Fruit fly (Drosophila melanogaster): ENCODE data around the gene CG34007.

CG34007 gene

DNA sequence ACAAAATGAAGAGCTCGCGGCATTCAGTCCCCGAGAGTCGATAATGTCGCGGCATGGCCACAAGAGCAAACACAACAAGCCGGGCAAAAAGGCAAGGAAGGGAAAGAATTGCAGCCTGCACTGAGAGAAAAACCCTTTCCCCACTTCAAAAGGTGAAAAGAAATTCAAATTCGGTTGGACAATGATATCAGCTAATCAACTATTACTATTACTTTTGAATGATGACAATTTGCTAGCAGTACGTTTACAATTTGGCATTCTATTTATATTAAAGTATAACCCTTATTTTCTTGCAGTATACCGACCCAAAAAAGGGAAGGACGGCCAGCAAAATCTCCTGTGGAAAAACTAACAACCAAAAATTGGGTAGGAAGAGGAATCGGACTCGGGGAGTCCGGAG, 32.2 kb downstream of the CG34007 start (continued):
- TF ChIP-seq nom (GFP tag; optimal IDR thresholded peaks at IDR 0.05) (no peak), stc (GFP tag; IDR thresholded peaks at IDR 0.05) (0 out of 2 replicates have a peak, but pooled peaks have one; percentile 13), Blimp-1 (GFP tag; optimal IDR thresholded peaks at IDR 0.05) (peak; percentile 55), CG2889 (GFP tag; IDR thresholded peaks at IDR 0.05) (peak; percentile 35; the same call in 1 of the 3 replicates), knrl (GFP tag; IDR thresholded peaks at IDR 0.05; ENCODE audit: partially characterized antibody) (no peak), pb (GFP tag; optimal IDR thresholded peaks at IDR 0.05) (no peak), cad (GFP tag; optimal IDR thresholded peaks at IDR 0.05) (no peak), H2.0 (GFP tag; IDR thresholded peaks at IDR 0.05) (no peak), CG4707 (GFP tag; optimal IDR thresholded peaks at IDR 0.05) (peak; percentile 42), Optix (GFP tag; IDR thresholded peaks at IDR 0.05) (peak; percentile 45; the same call in 1 of the 3 replicates), peb (GFP tag; IDR thresholded peaks at IDR 0.05) (no peak), CG8478 (optimal IDR thresholded peaks at IDR 0.05) (no peak), br (optimal IDR thresholded peaks at IDR 0.05) (no peak), Opbp (GFP tag; IDR thresholded peaks at IDR 0.05; ENCODE audit: partially characterized antibody) (no peak), sd (tag; optimal IDR thresholded peaks at IDR 0.05) (peak; percentile 9), CG12942 (GFP tag; optimal IDR thresholded peaks at IDR 0.05) (peak; percentile 43), danr (GFP tag; IDR thresholded peaks at IDR 0.05) (no peak), Hand (GFP tag; optimal IDR thresholded peaks at IDR 0.05) (peak; percentile 73), CG10267 (tag; optimal IDR thresholded peaks at IDR 0.05) (peak; percentile 43), usp (GFP tag; optimal IDR thresholded peaks at IDR 0.05) (no peak), CG33557 (GFP tag; optimal IDR thresholded peaks at IDR 0.05) (no peak), CG5180 (GFP tag; optimal IDR thresholded peaks at IDR 0.05) (peak; percentile 22), ac (GFP tag; optimal IDR thresholded peaks at IDR 0.05) (no peak), Sry-β (GFP tag; optimal IDR thresholded peaks at IDR 0.05) (no peak), bigmax (GFP tag; optimal IDR thresholded peaks at IDR 0.05) (no peak), CG4854 (GFP tag; optimal IDR thresholded peaks at IDR 0.05) (no peak), CG9876 (GFP tag; optimal IDR thresholded peaks at IDR 0.05) (no peak), insv (GFP tag; optimal IDR thresholded peaks at IDR 0.05) (no peak), kni (GFP tag; optimal IDR thresholded peaks at IDR 0.05) (no peak), CG14050 (GFP tag; IDR thresholded peaks at IDR 0.05) (peak; percentile 46; the same call in 2 of the 3 replicates), Deaf1 (tag; optimal IDR thresholded peaks at IDR 0.05) (peak; percentile 31), HLH4C (GFP tag; IDR thresholded peaks at IDR 0.05; ENCODE audit: partially characterized antibody) (no peak), bcd (GFP tag; optimal IDR thresholded peaks at IDR 0.05) (peak; percentile 23), CG3407 (GFP tag; optimal IDR thresholded peaks at IDR 0.05) (peak; percentile 37), CG6654 (GFP tag; optimal IDR thresholded peaks at IDR 0.05) (no peak), ato (GFP tag; IDR thresholded peaks at IDR 0.05; ENCODE audit: partially characterized antibody) (no peak), gfzf (GFP tag; optimal IDR thresholded peaks at IDR 0.05) (no peak), CG9215 (GFP tag; IDR thresholded peaks at IDR 0.05) (0 out of 2 replicates have a peak, but pooled peaks have one; percentile 32), CG10959 (GFP tag; IDR thresholded peaks at IDR 0.05) (no peak), CG8359 (GFP tag; optimal IDR thresholded peaks at IDR 0.05; ENCODE audit: borderline replicate concordance) (no peak), CG9437 (GFP tag; optimal IDR thresholded peaks at IDR 0.05) (peak; percentile 15), Mes4 (GFP tag; optimal IDR thresholded peaks at IDR 0.05) (peak; percentile 46), phol (tag; optimal IDR thresholded peaks at IDR 0.05) (peak; percentile 58), Bgb (GFP tag; IDR thresholded peaks at IDR 0.05; ENCODE audit: partially characterized antibody) (no peak), CG3838 (GFP tag; optimal IDR thresholded peaks at IDR 0.05) (no peak), CG3847 (GFP tag; IDR thresholded peaks at IDR 0.05) (peak; percentile 42; the same call in 1 of the 2 replicates), Tbp (GFP tag; optimal IDR thresholded peaks at IDR 0.05) (no peak), wdn (GFP tag; IDR thresholded peaks at IDR 0.05) (no peak), CG10654 (GFP tag; optimal IDR thresholded peaks at IDR 0.05) (no peak), sim (GFP tag; IDR thresholded peaks at IDR 0.05) (no peak), B-H1 (GFP tag; IDR thresholded peaks at IDR 0.05) (no peak), h (optimal IDR thresholded peaks at IDR 0.05) (no peak)

Data from whole organism, embryonic.